1 fruit fly cellular context compared by ENCODE assay signal in the genomic region with DNA sequence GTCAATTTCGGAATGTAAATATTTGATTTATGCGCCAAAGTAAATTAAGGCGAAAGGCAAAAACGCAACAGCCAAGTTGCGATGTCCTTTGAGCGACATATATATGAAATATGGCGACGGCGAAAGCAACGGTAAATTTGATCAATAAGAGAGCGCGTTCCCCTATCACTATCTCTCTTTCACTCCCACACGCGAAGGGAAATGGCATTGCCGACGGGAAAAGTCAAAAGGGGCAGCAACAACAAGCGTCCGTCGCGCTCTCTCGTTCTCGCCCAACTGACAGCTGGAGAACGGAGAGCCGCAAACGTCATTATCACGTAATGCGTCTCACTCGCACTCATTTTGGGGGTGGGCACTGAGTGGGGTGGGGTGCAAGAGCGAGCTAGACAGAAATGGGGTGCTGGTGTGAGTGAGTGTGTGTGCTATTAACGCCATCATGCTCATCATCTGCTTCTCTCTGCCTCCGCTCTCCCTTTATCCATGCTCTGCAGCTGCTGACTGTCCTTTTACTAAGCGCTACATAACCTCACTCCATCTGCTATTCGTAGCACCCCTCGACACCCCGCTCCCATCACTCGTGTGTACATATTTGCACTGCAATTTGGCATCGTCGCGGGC.
TF ChIP-seq lines count a peak whose summit lies in the region.

A gene (minus strand): TSS at position 51 of the 618 bp plus-strand sequence.

TF ChIP-seq in whole organism, embryonic, 481 proteins besides CTCF, POLR2A, EP300 and RAD21 (continued from another document):
- TF ChIP-seq CG9215 (GFP tag; IDR thresholded peaks at IDR 0.05; lab: Robert Waterston, UW) (0 out of 2 replicates have a peak, but pooled peaks have one; percentile 17), gcm (GFP tag; optimal IDR thresholded peaks at IDR 0.05; lab: Kevin White, UChicago) (peak; percentile 43), Trl (optimal IDR thresholded peaks at IDR 0.05; lab: Kevin White, UChicago) (peak; percentile 27 to 76), Trl (GFP tag; optimal IDR thresholded peaks at IDR 0.05; lab: Kevin White, UChicago) (peak; percentile 57), klu (GFP tag; IDR thresholded peaks at IDR 0.05; lab: Robert Waterston, UW) (no peak), insv (GFP tag; optimal IDR thresholded peaks at IDR 0.05; lab: Kevin White, UChicago) (peak in 1 of 2 experiments; percentile 85), otp (GFP tag; IDR thresholded peaks at IDR 0.05; lab: Robert Waterston, UW) (0 out of 3 replicates have a peak, but pooled peaks have one; percentile 5), CG14965 (GFP tag; optimal IDR thresholded peaks at IDR 0.05; lab: Kevin White, UChicago; ENCODE audit: borderline replicate concordance) (no peak), CG4360 (GFP tag; IDR thresholded peaks at IDR 0.05; lab: Robert Waterston, UW) (peak; percentile 98), zen (tag; optimal IDR thresholded peaks at IDR 0.05; lab: Kevin White, UChicago) (peak; percentile 57), Vsx1 (GFP tag; optimal IDR thresholded peaks at IDR 0.05; lab: Kevin White, UChicago) (peak; percentile 61), CG10959 (GFP tag; IDR thresholded peaks at IDR 0.05; lab: Robert Waterston, UW) (no peak), crol (GFP tag; IDR thresholded peaks at IDR 0.05; lab: Robert Waterston, UW) (peak; percentile 91), Ets65A (GFP tag; lab: Kevin White, UChicago) (peak; percentile 9), sens (GFP tag; lab: Kevin White, UChicago) (peak; percentile 76), CG10321 (GFP tag; IDR thresholded peaks at IDR 0.05; lab: Robert Waterston, UW) (peak; percentile 94), abd-A (tag; optimal IDR thresholded peaks at IDR 0.05; lab: Kevin White, UChicago) (peak; percentile 78), nmo (GFP tag; optimal IDR thresholded peaks at IDR 0.05; lab: Kevin White, UChicago) (peak; percentile 44), ftz-f1 (GFP tag; optimal IDR thresholded peaks at IDR 0.05; lab: Kevin White, UChicago) (peak; percentile 46), sna (GFP tag; IDR thresholded peaks at IDR 0.05; lab: Robert Waterston, UW; ENCODE audit: partially characterized antibody) (peak; percentile 49; the same call in 1 of the 2 replicates), CG3407 (GFP tag; optimal IDR thresholded peaks at IDR 0.05; lab: Kevin White, UChicago) (peak; percentile 15), Nf-YB (GFP tag; optimal IDR thresholded peaks at IDR 0.05; lab: Kevin White, UChicago) (peak; percentile 97), CG17829 (tag; optimal IDR thresholded peaks at IDR 0.05; lab: Kevin White, UChicago) (peak; percentile 16), twi (tag; optimal IDR thresholded peaks at IDR 0.05; lab: Kevin White, UChicago) (peak; percentile 56), ttk (GFP tag; IDR thresholded peaks at IDR 0.05; lab: Robert Waterston, UW) (peak; percentile 42; the same call in 1 of the 2 replicates), Adf1 (GFP tag; IDR thresholded peaks at IDR 0.05; lab: Robert Waterston, UW) (peak; percentile 91), CoRest (tag; optimal IDR thresholded peaks at IDR 0.05; lab: Kevin White, UChicago) (peak; percentile 63), bigmax (GFP tag; optimal IDR thresholded peaks at IDR 0.05; lab: Kevin White, UChicago) (peak; percentile 84), CG7786 (GFP tag; optimal IDR thresholded peaks at IDR 0.05; lab: Kevin White, UChicago) (no peak), ato (GFP tag; IDR thresholded peaks at IDR 0.05; lab: Robert Waterston, UW; ENCODE audit: partially characterized antibody) (no peak; the same call in 1 of the 2 replicates), Aef1 (GFP tag; IDR thresholded peaks at IDR 0.05; lab: Robert Waterston, UW) (peak; percentile 75), CG32532 (GFP tag; IDR thresholded peaks at IDR 0.05; lab: Robert Waterston, UW) (peak; percentile 29; the same call in 1 of the 2 replicates), Nf-YC (tag; optimal IDR thresholded peaks at IDR 0.05; lab: Kevin White, UChicago) (peak; percentile 97), oc (tag; optimal IDR thresholded peaks at IDR 0.05; lab: Kevin White, UChicago) (peak; percentile 74), CG3847 (GFP tag; IDR thresholded peaks at IDR 0.05; lab: Robert Waterston, UW) (0 out of 2 replicates have a peak, but pooled peaks have one; percentile 14), sr (GFP tag; IDR thresholded peaks at IDR 0.05; lab: Robert Waterston, UW) (peak; percentile 60; the same call in 2 of the 3 replicates), Med (GFP tag; lab: Kevin White, UChicago) (peak; percentile 73), ac (GFP tag; optimal IDR thresholded peaks at IDR 0.05; lab: Kevin White, UChicago) (peak; percentile 19), CG1832 (GFP tag; optimal IDR thresholded peaks at IDR 0.05; lab: Kevin White, UChicago) (peak; percentile 98), z (GFP tag; IDR thresholded peaks at IDR 0.05; lab: Robert Waterston, UW) (peak; percentile 67; the same call in 1 of the 3 replicates), nerfin-1 (tag; optimal IDR thresholded peaks at IDR 0.05; lab: Kevin White, UChicago) (peak; percentile 50), HLH4C (GFP tag; IDR thresholded peaks at IDR 0.05; lab: Robert Waterston, UW; ENCODE audit: partially characterized antibody) (0 out of 3 replicates have a peak, but pooled peaks have one; percentile 28), H15 (GFP tag; IDR thresholded peaks at IDR 0.05; lab: Robert Waterston, UW) (no peak), eve (GFP tag; optimal IDR thresholded peaks at IDR 0.05; lab: Kevin White, UChicago) (no peak), chinmo (GFP tag; IDR thresholded peaks at IDR 0.05; lab: Robert Waterston, UW; ENCODE audit: partially characterized antibody) (0 out of 4 replicates have a peak, but pooled peaks have one; percentile 59), cg (GFP tag; optimal IDR thresholded peaks at IDR 0.05; lab: Kevin White, UChicago) (peak; percentile 92), nerfin-2 (GFP tag; IDR thresholded peaks at IDR 0.05; lab: Robert Waterston, UW; ENCODE audit: partially characterized antibody) (peak; percentile 31; the same call in 1 of the 2 replicates), vvl (GFP tag; IDR thresholded peaks at IDR 0.05; lab: Robert Waterston, UW) (peak; percentile 49; the same call in 1 of the 2 replicates), MTF-1 (GFP tag; optimal IDR thresholded peaks at IDR 0.05; lab: Kevin White, UChicago; ENCODE audit: borderline replicate concordance) (peak; percentile 74), sug (tag; optimal IDR thresholded peaks at IDR 0.05; lab: Kevin White, UChicago) (no peak), CG12299 (tag; optimal IDR thresholded peaks at IDR 0.05; lab: Kevin White, UChicago) (no peak), seq (GFP tag; IDR thresholded peaks at IDR 0.05; lab: Robert Waterston, UW) (peak; percentile 90), Elba2 (GFP tag; optimal IDR thresholded peaks at IDR 0.05; lab: Kevin White, UChicago) (peak; percentile 57), CG8478 (optimal IDR thresholded peaks at IDR 0.05; lab: Kevin White, UChicago) (peak; percentile 63), tna (GFP tag; IDR thresholded peaks at IDR 0.05; lab: Robert Waterston, UW; ENCODE audit: partially characterized antibody) (0 out of 2 replicates have a peak, but pooled peaks have one; percentile 33), tll (GFP tag; optimal IDR thresholded peaks at IDR 0.05; lab: Kevin White, UChicago) (peak in 1 of 2 experiments; percentile 97), Dll (GFP tag; IDR thresholded peaks at IDR 0.05; lab: Robert Waterston, UW; ENCODE audit: partially characterized antibody) (no peak), Deaf1 (tag; optimal IDR thresholded peaks at IDR 0.05; lab: Kevin White, UChicago) (peak; percentile 76)
